Worm (Caenorhabditis elegans): ENCODE measurements around the gene tbc-6.

DNA sequence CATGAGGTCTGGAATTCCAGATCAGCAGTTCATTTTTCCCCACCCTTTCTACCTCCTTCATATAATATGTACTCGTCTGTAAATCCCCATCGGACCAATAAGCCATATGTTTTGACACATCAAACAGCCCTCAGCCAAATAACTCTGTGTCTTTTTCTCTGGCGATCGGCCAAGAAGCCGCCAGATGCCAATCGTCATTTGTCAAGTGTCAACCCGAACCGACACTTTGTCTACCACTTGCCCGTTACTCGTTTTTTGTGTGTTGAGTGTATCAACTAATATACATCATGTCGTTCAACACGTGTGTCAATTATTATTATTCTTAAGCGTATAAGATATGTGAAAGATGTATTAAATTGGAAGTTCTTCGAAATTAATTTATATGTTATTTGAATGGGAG lies 24.7 kb upstream of the tbc-6 start:
- TF ChIP-seq ama-1 (optimal IDR thresholded peaks at IDR 0.05), result no peak
- TF ChIP-seq egl-27 (tag; optimal IDR thresholded peaks at IDR 0.05), result peak in 1 of 2 experiments; percentile 60
- TF ChIP-seq hlh-17 (GFP tag; optimal IDR thresholded peaks at IDR 0.05; ENCODE audit: borderline replicate concordance), result no peak
- TF ChIP-seq unc-130 (tag; optimal IDR thresholded peaks at IDR 0.05), result peak; percentile 43
- TF ChIP-seq pqm-1 (tag; optimal IDR thresholded peaks at IDR 0.05), result no peak
- TF ChIP-seq nhr-237 (tag; optimal IDR thresholded peaks at IDR 0.05), result no peak
- no peak for TF ChIP-seq aly-2 (tag; optimal IDR thresholded peaks at IDR 0.05)
- TF ChIP-seq zip-4 (GFP tag; optimal IDR thresholded peaks at IDR 0.05), result no peak
- no peak for TF ChIP-seq fos-1 (tag; optimal IDR thresholded peaks at IDR 0.05)
- TF ChIP-seq nhr-11 (tag; optimal IDR thresholded peaks at IDR 0.05), result no peak
- no peak for TF ChIP-seq nhr-12 (tag; optimal IDR thresholded peaks at IDR 0.05)
- TF ChIP-seq aha-1 (tag; optimal IDR thresholded peaks at IDR 0.05), result no peak

Measured in whole organism, L1 larva.